Worm (Caenorhabditis elegans) whole organism, L4 larva: Measurements from ENCODE around the gene srv-6.

Experiments used
- F10B5.3 ChIP-seq: sonication (generic microtip); optimal IDR thresholded peaks from 2 replicates; lab custom pipeline; 2016; ENCODE audit warnings: mild to moderate bottlenecking, missing genetic modification characterization, missing compliant biosample characterization
- F37D6.2 ChIP-seq: sonication (generic microtip); optimal IDR thresholded peaks from 2 replicates; lab custom pipeline; 2016; ENCODE audit warnings: mild to moderate bottlenecking, missing genetic modification characterization, missing compliant biosample characterization
- F49E8.2 ChIP-seq: sonication (generic microtip); optimal IDR thresholded peaks from 2 replicates; lab custom pipeline; 2016; ENCODE audit warnings: missing compliant biosample characterization, mild to moderate bottlenecking, missing genetic modification characterization, borderline replicate concordance
- Y105C5A.15 ChIP-seq: fragments of 200-800 bp; sonication (Bioruptor generic); IDR thresholded peaks from 2 replicates; pipeline ENCODE4 v1.3.6; 2022; ENCODE audit warnings: missing genetic modification characterization, missing compliant biosample characterization
- Y75B8A.6 ChIP-seq: fragments of 200-800 bp; sonication (Bioruptor generic); IDR thresholded peaks from 2 replicates; pipeline ENCODE4 v1.3.6; 2022; ENCODE audit warnings: missing genetic modification reagents, missing genetic modification characterization, missing compliant biosample characterization
- ZK546.5 ChIP-seq, 2 experiments: sonication (generic microtip); optimal IDR thresholded peaks; 2 replicates each; lab custom pipeline; 2017; ENCODE audit warnings: missing biosample characterization in 2 of 2, missing genetic modification characterization in 2 of 2
- ama-1 ChIP-seq: fragments of 150-350 bp; optimal IDR thresholded peaks from 2 replicates; lab custom pipeline; 2014; ENCODE audit warnings: inconsistent platforms, mixed read lengths
- ceh-20 ChIP-seq: fragments of 200-800 bp; sonication (Bioruptor generic); IDR thresholded peaks from 2 replicates; pipeline ENCODE4 v1.3.6; 2022; ENCODE audit warnings: missing genetic modification reagents, missing genetic modification characterization, missing compliant biosample characterization
- ceh-28 ChIP-seq: fragments of 150-350 bp; optimal IDR thresholded peaks from 2 replicates; lab custom pipeline; 2014; ENCODE audit warnings: missing biosample characterization, missing genetic modification reagents, missing genetic modification characterization
- ceh-32 ChIP-seq: sonication (generic microtip); optimal IDR thresholded peaks from 2 replicates; lab custom pipeline; 2016; ENCODE audit warnings: mild to moderate bottlenecking, missing genetic modification characterization, missing compliant biosample characterization; ENCODE audit not compliant: poor library complexity
- ceh-44 ChIP-seq: fragments of 200-800 bp; sonication (Bioruptor generic); IDR thresholded peaks from 2 replicates; pipeline ENCODE4 v1.3.6; 2022; ENCODE audit warnings: missing genetic modification reagents, missing genetic modification characterization, missing compliant biosample characterization
- ceh-62 ChIP-seq: sonication (generic microtip); optimal IDR thresholded peaks from 2 replicates; lab custom pipeline; 2017; ENCODE audit warnings: missing biosample characterization, missing genetic modification characterization
- ceh-82 ChIP-seq: sonication (generic microtip); optimal IDR thresholded peaks from 2 replicates; lab custom pipeline; 2017; ENCODE audit warnings: missing biosample characterization, missing genetic modification characterization
- ces-1 ChIP-seq: fragments of 150-350 bp; sonication (generic microtip); optimal IDR thresholded peaks from 4 replicates; lab custom pipeline; 2014; ENCODE audit warnings: missing biosample characterization, missing genetic modification reagents, missing genetic modification characterization
- ctbp-1 ChIP-seq: fragments of 200-800 bp; sonication (Bioruptor generic); IDR thresholded peaks from 2 replicates; pipeline ENCODE4 v1.3.6; 2022; ENCODE audit warnings: missing genetic modification reagents, missing genetic modification characterization, missing compliant biosample characterization
- daf-16 ChIP-seq, 3 experiments: sonication (generic microtip); optimal IDR thresholded peaks; 2 replicates each; lab custom pipeline; 2016 to 2017; ENCODE audit warnings: missing genetic modification characterization in 3 of 3, missing genetic modification reagents in 3 of 3, mild to moderate bottlenecking in 2 of 3, missing compliant biosample characterization in 2 of 3, missing biosample characterization in 1 of 3, moderate library complexity in 1 of 3
- daf-19 ChIP-seq: fragments of 200-800 bp; sonication (Bioruptor generic); conservative IDR thresholded peaks from 2 replicates; pipeline ENCODE4 v1.3.6; 2022; ENCODE audit warnings: missing genetic modification characterization, missing compliant biosample characterization
- daf-8 ChIP-seq: fragments of 200-800 bp; sonication (Bioruptor generic); IDR thresholded peaks from 2 replicates; pipeline ENCODE4 v1.3.6; 2022; ENCODE audit warnings: missing genetic modification characterization, missing compliant biosample characterization
- dmd-8 ChIP-seq: fragments of 200-800 bp; sonication (Bioruptor generic); IDR thresholded peaks from 2 replicates; pipeline ENCODE4 v1.3.6; 2022; ENCODE audit warnings: missing genetic modification characterization, missing compliant biosample characterization
- duxl-1 ChIP-seq: sonication (generic microtip); optimal IDR thresholded peaks from 2 replicates; lab custom pipeline; 2016; ENCODE audit warnings: mild to moderate bottlenecking, missing genetic modification characterization, moderate library complexity, missing compliant biosample characterization; ENCODE audit not compliant: poor library complexity
- egl-43 ChIP-seq: fragments of 200-800 bp; sonication (Bioruptor generic); IDR thresholded peaks from 2 replicates; pipeline ENCODE4 v1.3.6; 2022; ENCODE audit warnings: missing genetic modification reagents, missing genetic modification characterization, missing compliant biosample characterization
- fkh-10 ChIP-seq: fragments of 150-350 bp; optimal IDR thresholded peaks from 2 replicates; lab custom pipeline; 2014; ENCODE audit warnings: missing biosample characterization, missing genetic modification reagents, missing genetic modification characterization
- fos-1 ChIP-seq: fragments of 150-350 bp; optimal IDR thresholded peaks from 2 replicates; lab custom pipeline; 2014; ENCODE audit warnings: missing biosample characterization, missing genetic modification characterization
- lim-7 ChIP-seq: fragments of 200-800 bp; sonication (Bioruptor generic); IDR thresholded peaks from 2 replicates; pipeline ENCODE4 v1.3.6; 2022; ENCODE audit warnings: missing genetic modification characterization, missing compliant biosample characterization
- lin-1 ChIP-seq: fragments of 200-800 bp; sonication (Bioruptor generic); IDR thresholded peaks from 2 replicates; pipeline ENCODE4 v1.3.6; 2022; ENCODE audit warnings: missing genetic modification reagents, missing genetic modification characterization, missing compliant biosample characterization
- lin-29 ChIP-seq: fragments of 200-800 bp; sonication (Bioruptor generic); IDR thresholded peaks from 2 replicates; pipeline ENCODE4 v1.3.6; 2022; ENCODE audit warnings: missing genetic modification reagents, missing genetic modification characterization, missing compliant biosample characterization
- lin-38 ChIP-seq: fragments of 200-800 bp; sonication (Bioruptor generic); IDR thresholded peaks from 2 replicates; pipeline ENCODE4 v1.3.6; 2022; ENCODE audit warnings: missing genetic modification reagents, missing genetic modification characterization, missing compliant biosample characterization
- lir-3 ChIP-seq: sonication (generic microtip); optimal IDR thresholded peaks from 2 replicates; lab custom pipeline; 2016; ENCODE audit warnings: mild to moderate bottlenecking, missing genetic modification characterization, missing compliant biosample characterization
- lsy-2 ChIP-seq, 2 experiments: fragments of 150-350 bp in 1 of 2; sonication (generic microtip) in 1 of 2; optimal IDR thresholded peaks; 2 replicates each; lab custom pipeline; 2014 to 2017; ENCODE audit warnings: missing biosample characterization in 2 of 2, missing genetic modification characterization in 2 of 2
- madf-5 ChIP-seq, 2 experiments: fragments of 200-800 bp; sonication (Bioruptor generic); IDR thresholded peaks; 2 replicates each; pipeline ENCODE4 v1.3.6; 2022; ENCODE audit warnings: missing compliant biosample characterization in 2 of 2, missing genetic modification characterization in 2 of 2
- madf-9 ChIP-seq: fragments of 200-800 bp; sonication (Bioruptor generic); conservative IDR thresholded peaks from 2 replicates; pipeline ENCODE4 v1.3.6; 2022; ENCODE audit warnings: missing genetic modification reagents, missing genetic modification characterization, missing compliant biosample characterization
- mdl-1 ChIP-seq, 2 experiments: fragments of 150-350 bp in 1 of 2; sonication (generic microtip) in 1 of 2; optimal IDR thresholded peaks; 2 replicates each; lab custom pipeline; 2014 to 2017; ENCODE audit warnings: missing biosample characterization in 2 of 2, missing genetic modification characterization in 2 of 2
- mep-1 ChIP-seq: fragments of 150-350 bp; sonication (generic microtip); optimal IDR thresholded peaks from 3 replicates; lab custom pipeline; 2014; ENCODE audit warnings: missing biosample characterization, missing genetic modification characterization
- mxl-3 ChIP-seq: fragments of 200-800 bp; sonication (Bioruptor generic); optimal IDR thresholded peaks from 2 replicates; lab custom pipeline; 2018; ENCODE audit warnings: mild to moderate bottlenecking, missing genetic modification characterization, missing compliant biosample characterization
- nhr-10 ChIP-seq: fragments of 150-350 bp; optimal IDR thresholded peaks from 2 replicates; lab custom pipeline; 2014; ENCODE audit warnings: missing biosample characterization, missing genetic modification characterization
- nhr-11 ChIP-seq: fragments of 150-350 bp; optimal IDR thresholded peaks from 2 replicates; lab custom pipeline; 2014; ENCODE audit warnings: missing biosample characterization, missing genetic modification characterization
- nhr-111 ChIP-seq: fragments of 200-800 bp; sonication (Bioruptor generic); optimal IDR thresholded peaks from 2 replicates; lab custom pipeline; 2018; ENCODE audit warnings: mild to moderate bottlenecking, missing genetic modification characterization, missing compliant biosample characterization
- nhr-28 ChIP-seq: fragments of 150-350 bp; optimal IDR thresholded peaks from 2 replicates; lab custom pipeline; 2014; ENCODE audit warnings: missing biosample characterization, missing genetic modification characterization
- nhr-42 ChIP-seq: fragments of 200-800 bp; sonication (Bioruptor generic); IDR thresholded peaks from 2 replicates; pipeline ENCODE4 v1.3.6; 2022; ENCODE audit warnings: missing genetic modification characterization, missing compliant biosample characterization
- nhr-48 ChIP-seq: sonication (generic microtip); optimal IDR thresholded peaks from 2 replicates; lab custom pipeline; 2016; ENCODE audit warnings: mild to moderate bottlenecking, missing genetic modification characterization, missing compliant biosample characterization
- nhr-76 ChIP-seq: fragments of 150-350 bp; optimal IDR thresholded peaks from 2 replicates; lab custom pipeline; 2014; ENCODE audit warnings: missing biosample characterization, missing genetic modification characterization
- nhr-77 ChIP-seq: fragments of 150-350 bp; optimal IDR thresholded peaks from 2 replicates; lab custom pipeline; 2014; ENCODE audit warnings: missing biosample characterization, missing genetic modification characterization
- pha-4 ChIP-seq, 2 experiments: fragments of 150-350 bp in 1 of 2; fragments of 200-800 bp in 1 of 2; sonication (Bioruptor generic) in 1 of 2; IDR thresholded peaks in 1 of 2; optimal IDR thresholded peaks in 1 of 2; 2 replicates each; pipeline versions ENCODE4 v1.3.6 to Lab custom; 2014 to 2022; ENCODE audit warnings: missing genetic modification characterization in 2 of 2, missing genetic modification reagents in 2 of 2, missing biosample characterization in 1 of 2, missing compliant biosample characterization in 1 of 2
- pqm-1 ChIP-seq: sonication (generic microtip); optimal IDR thresholded peaks from 2 replicates; lab custom pipeline; 2017; ENCODE audit warnings: missing biosample characterization, missing genetic modification characterization
- rbr-2 ChIP-seq: sonication (generic microtip); optimal IDR thresholded peaks from 2 replicates; lab custom pipeline; 2016; ENCODE audit warnings: missing genotype, missing genetic modification characterization, missing compliant biosample characterization
- saeg-2 ChIP-seq: fragments of 200-800 bp; sonication (Bioruptor generic); IDR thresholded peaks from 2 replicates; pipeline ENCODE4 v1.3.6; 2022; ENCODE audit warnings: missing genetic modification reagents, missing genetic modification characterization, missing compliant biosample characterization
- snpc-4 ChIP-seq: fragments of 150-350 bp; optimal IDR thresholded peaks from 2 replicates; lab custom pipeline; 2014; ENCODE audit warnings: missing biosample characterization, missing genetic modification characterization
- tag-97 ChIP-seq: fragments of 200-800 bp; sonication (Bioruptor generic); IDR thresholded peaks from 2 replicates; pipeline ENCODE4 v1.3.6; 2022; ENCODE audit warnings: missing genetic modification characterization, missing compliant biosample characterization
- unc-130 ChIP-seq: sonication (generic microtip); optimal IDR thresholded peaks from 2 replicates; lab custom pipeline; 2016; ENCODE audit warnings: missing genetic modification reagents, missing genetic modification characterization, missing compliant biosample characterization
- zfp-2 ChIP-seq: sonication (generic microtip); optimal IDR thresholded peaks from 2 replicates; lab custom pipeline; 2016; ENCODE audit warnings: mild to moderate bottlenecking, missing genetic modification characterization, missing compliant biosample characterization
- ztf-7 ChIP-seq: fragments of 150-350 bp; optimal IDR thresholded peaks from 2 replicates; lab custom pipeline; 2014; ENCODE audit warnings: missing biosample characterization, missing genetic modification characterization

srv-6 gene

ce11 chrX:4244489-4245123 is 12.3 kb upstream of the srv-6 start (continued):
- no peak for TF ChIP-seq ceh-82 (tag; lab: Kevin White, UChicago)
- no peak for TF ChIP-seq fkh-10 (GFP tag; lab: Kevin White, UChicago)
- TF ChIP-seq pqm-1 (tag; lab: Kevin White, UChicago), result no peak
- no peak for TF ChIP-seq duxl-1 (tag; lab: Kevin White, UChicago)
- TF ChIP-seq mxl-3 (GFP tag; lab: Kevin White, UChicago), result no peak
- TF ChIP-seq lim-7, result no peak
- TF ChIP-seq F37D6.2 (tag; lab: Kevin White, UChicago), result no peak
- TF ChIP-seq tag-97, result no peak
- TF ChIP-seq ztf-7 (tag; lab: Kevin White, UChicago), result no peak
- TF ChIP-seq daf-16 (GFP tag; optimal IDR thresholded peaks at IDR 0.05; lab: Kevin White, UChicago), result peak in 1 of 2 experiments; percentile 85
- TF ChIP-seq daf-16 (tag; optimal IDR thresholded peaks at IDR 0.05; lab: Kevin White, UChicago), result peak; percentile 71
- no peak for TF ChIP-seq madf-9
- no peak for TF ChIP-seq daf-8
- no peak for TF ChIP-seq zfp-2
- no peak for TF ChIP-seq Y105C5A.15 (GFP tag; lab: Robert Waterston, UW)
- TF ChIP-seq ceh-20 (GFP tag; lab: Robert Waterston, UW), result no peak
- no peak for TF ChIP-seq rbr-2 (tag; lab: Kevin White, UChicago)
- TF ChIP-seq nhr-77 (tag; lab: Kevin White, UChicago), result peak; percentile 48
- TF ChIP-seq mdl-1 (tag; optimal IDR thresholded peaks at IDR 0.05; lab: Kevin White, UChicago), result peak in 1 of 2 experiments; percentile 64
- no peak for TF ChIP-seq ceh-28 (tag; lab: Kevin White, UChicago)
- no peak for TF ChIP-seq nhr-111 (GFP tag; lab: Kevin White, UChicago)
- TF ChIP-seq nhr-10 (tag; lab: Kevin White, UChicago), result no peak
- no peak for TF ChIP-seq saeg-2 (GFP tag; lab: Robert Waterston, UW)
- no peak for TF ChIP-seq pha-4 (GFP tag; IDR thresholded peaks at IDR 0.05; lab: Robert Waterston, UW)
- no peak for TF ChIP-seq pha-4 (tag; optimal IDR thresholded peaks at IDR 0.05; lab: Kevin White, UChicago)
- TF ChIP-seq lin-29 (GFP tag; lab: Robert Waterston, UW), result no peak
- TF ChIP-seq nhr-11 (tag; lab: Kevin White, UChicago), result peak; percentile 2
- TF ChIP-seq nhr-42 (GFP tag; lab: Robert Waterston, UW), result no peak
- no peak for TF ChIP-seq lin-1 (GFP tag; lab: Robert Waterston, UW)
- TF ChIP-seq ceh-44 (GFP tag; lab: Robert Waterston, UW), result no peak
- no peak for TF ChIP-seq ceh-32
- no peak for TF ChIP-seq ctbp-1 (GFP tag; lab: Robert Waterston, UW)
- no peak for TF ChIP-seq ZK546.5 (tag; optimal IDR thresholded peaks at IDR 0.05; lab: Kevin White, UChicago)
- no peak for TF ChIP-seq F10B5.3 (tag; lab: Kevin White, UChicago)
- no peak for TF ChIP-seq F49E8.2
- TF ChIP-seq lin-38 (GFP tag; lab: Robert Waterston, UW), result no peak
- no peak for TF ChIP-seq fos-1
- TF ChIP-seq ceh-62 (tag; lab: Kevin White, UChicago), result no peak
- TF ChIP-seq Y75B8A.6 (GFP tag; lab: Robert Waterston, UW), result no peak
- no peak for TF ChIP-seq ces-1 (GFP tag; lab: Kevin White, UChicago)
- no peak for TF ChIP-seq lir-3 (tag; lab: Kevin White, UChicago)
- TF ChIP-seq dmd-8 (GFP tag; lab: Robert Waterston, UW), result no peak
- peak; percentile 43 for TF ChIP-seq nhr-48 (tag; lab: Kevin White, UChicago)
- no peak for TF ChIP-seq lsy-2 (tag; optimal IDR thresholded peaks at IDR 0.05; lab: Kevin White, UChicago)
- no peak for TF ChIP-seq ama-1
- no peak for TF ChIP-seq snpc-4 (tag; lab: Kevin White, UChicago)
- no peak for TF ChIP-seq madf-5 (GFP tag; IDR thresholded peaks at IDR 0.05; lab: Robert Waterston, UW)
- no peak for TF ChIP-seq egl-43 (GFP tag; lab: Robert Waterston, UW)
- no peak for TF ChIP-seq nhr-76 (tag; lab: Kevin White, UChicago)
- TF ChIP-seq nhr-28, result peak; percentile 71
- TF ChIP-seq unc-130, result no peak
- no peak for TF ChIP-seq daf-19 (GFP tag; lab: Robert Waterston, UW)
- TF ChIP-seq mep-1, result peak; percentile 13
